Worm (Caenorhabditis elegans): ENCODE results near the gene mog-4.

mog-4 gene

DNA sequence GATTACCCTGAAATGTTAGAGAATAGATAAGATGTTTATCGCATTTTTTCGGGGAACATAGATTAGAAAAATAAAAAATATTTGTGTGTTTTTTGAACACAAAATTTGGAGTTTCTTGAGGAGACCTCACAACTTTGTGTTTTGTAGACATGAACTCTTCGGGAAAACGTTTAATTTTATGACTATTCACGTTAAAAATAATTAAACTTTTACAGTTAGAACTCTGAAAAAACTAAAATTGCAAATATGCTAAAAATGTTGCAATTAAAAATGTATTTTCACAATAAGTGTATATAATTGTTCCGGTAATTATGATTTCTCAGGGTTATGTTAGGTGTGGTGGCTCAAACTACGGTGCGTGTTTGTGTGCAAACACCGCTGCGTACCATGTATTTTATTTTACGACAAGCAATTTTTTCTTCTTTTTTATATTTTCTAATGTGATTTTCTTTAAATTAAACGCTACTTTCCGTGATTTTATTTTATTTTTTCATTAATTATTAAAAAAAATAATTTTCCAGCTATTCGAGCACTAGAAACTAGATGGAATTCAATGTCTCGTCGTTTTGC is 33.1 kb downstream of the mog-4 start, which contains the start of the genes F57C2.5 and spat-1:
TSS of gene F57C2.5 (minus strand) at position 7 of the 570 bp plus-strand sequence.
TSS of gene spat-1 (plus strand) at position 520 of the 570 bp plus-strand sequence.
- TF ChIP-seq nhr-6 (tag; optimal IDR thresholded peaks at IDR 0.05) (peak; percentile 29), ceh-32 (tag; optimal IDR thresholded peaks at IDR 0.05; ENCODE audit: poor library complexity) (no peak), lim-7 (GFP tag; IDR thresholded peaks at IDR 0.05) (no peak), vab-7 (GFP tag; IDR thresholded peaks at IDR 0.05) (peak; percentile 59; the same call in 1 of the 2 replicates), F26F4.8 (GFP tag; conservative IDR thresholded peaks at IDR 0.05) (no peak), nhr-237 (tag; optimal IDR thresholded peaks at IDR 0.05) (no peak), nhr-28 (tag; optimal IDR thresholded peaks at IDR 0.05) (peak; percentile 48), mxl-3 (GFP tag; optimal IDR thresholded peaks at IDR 0.05) (no peak), lin-13 (GFP tag; optimal IDR thresholded peaks at IDR 0.05) (no peak), R02D3.7 (tag; optimal IDR thresholded peaks at IDR 0.05) (no peak), ceh-44 (GFP tag; IDR thresholded peaks at IDR 0.05) (peak; percentile 59; the same call in 1 of the 2 replicates), zfp-2 (tag; optimal IDR thresholded peaks at IDR 0.05) (no peak), dmd-9 (GFP tag; IDR thresholded peaks at IDR 0.05) (no peak), fkh-10 (GFP tag; optimal IDR thresholded peaks at IDR 0.05) (no peak), spr-1 (tag; optimal IDR thresholded peaks at IDR 0.05) (peak; percentile 36), duxl-1 (tag; optimal IDR thresholded peaks at IDR 0.05; ENCODE audit: poor library complexity) (no peak), hmg-1.1 (GFP tag; IDR thresholded peaks at IDR 0.05) (peak; percentile 53; the same call in 1 of the 2 replicates), hlh-30 (tag; optimal IDR thresholded peaks at IDR 0.05; ENCODE audit: insufficient read depth) (peak; percentile 26), set-16 (GFP tag; IDR thresholded peaks at IDR 0.05) (no peak), lin-38 (GFP tag; IDR thresholded peaks at IDR 0.05) (peak; percentile 54), dmd-8 (GFP tag; IDR thresholded peaks at IDR 0.05) (no peak), lsy-2 (tag; optimal IDR thresholded peaks at IDR 0.05) (peak; percentile 86 to 98), nhr-11 (tag; optimal IDR thresholded peaks at IDR 0.05) (peak; percentile 45), zag-1 (tag; optimal IDR thresholded peaks at IDR 0.05) (no peak), hlh-11 (tag; optimal IDR thresholded peaks at IDR 0.05) (peak; percentile 28), daf-12 (tag; optimal IDR thresholded peaks at IDR 0.05) (no peak), fos-1 (tag; optimal IDR thresholded peaks at IDR 0.05) (no peak), unc-62 (GFP tag; optimal IDR thresholded peaks at IDR 0.05 in 1 of 2) (peak in 1 of 2 experiments; percentile 73), unc-62 (tag; optimal IDR thresholded peaks at IDR 0.05) (no peak), rbr-2 (tag; optimal IDR thresholded peaks at IDR 0.05) (peak; percentile 63), mep-1 (tag; optimal IDR thresholded peaks at IDR 0.05) (peak; percentile 75), T20F7.1 (GFP tag; optimal IDR thresholded peaks at IDR 0.05) (no peak), F44E2.7 (GFP tag; IDR thresholded peaks at IDR 0.05) (no peak), ctbp-1 (GFP tag; IDR thresholded peaks at IDR 0.05) (no peak), dpl-1 (GFP tag; optimal IDR thresholded peaks at IDR 0.05) (peak; percentile 61), tag-97 (GFP tag; IDR thresholded peaks at IDR 0.05) (no peak), madf-9 (GFP tag; conservative IDR thresholded peaks at IDR 0.05) (no peak), hif-1 (tag; optimal IDR thresholded peaks at IDR 0.05) (peak in 1 of 2 experiments; percentile 86), mes-2 (tag; optimal IDR thresholded peaks at IDR 0.05; ENCODE audit: poor library complexity, severe bottlenecking) (peak; percentile 87), ceh-20 (GFP tag; IDR thresholded peaks at IDR 0.05) (0 out of 2 replicates have a peak, but pooled peaks have one; percentile 16), ztf-7 (tag; optimal IDR thresholded peaks at IDR 0.05) (peak; percentile 29), nhr-48 (tag; optimal IDR thresholded peaks at IDR 0.05) (no peak), daf-19 (GFP tag; conservative IDR thresholded peaks at IDR 0.05) (no peak), D1046.2 (GFP tag; IDR thresholded peaks at IDR 0.05) (no peak), pha-4 (GFP tag; IDR thresholded peaks at IDR 0.05) (peak; percentile 10; the same call in 1 of the 2 replicates), pha-4 (tag; optimal IDR thresholded peaks at IDR 0.05) (peak; percentile 49), lin-15B (tag; optimal IDR thresholded peaks at IDR 0.05) (no peak), Y105C5A.15 (GFP tag; IDR thresholded peaks at IDR 0.05) (no peak), nhr-76 (tag; optimal IDR thresholded peaks at IDR 0.05) (no peak), pqm-1 (tag; optimal IDR thresholded peaks at IDR 0.05) (peak; percentile 55), snpc-1.2 (GFP tag; IDR thresholded peaks at IDR 0.05) (no peak)

All from whole organism, L4 larva.